Worm (Caenorhabditis elegans) whole organism, L3 larva: Measurements from ENCODE around the gene C02B10.4.

Experiments used
- R02D3.7 ChIP-seq: fragments of 150-350 bp; optimal IDR thresholded peaks from 2 replicates; lab custom pipeline; 2014; ENCODE audit warnings: missing biosample characterization, missing genetic modification characterization
- ceh-82 ChIP-seq: fragments of 150-350 bp; optimal IDR thresholded peaks from 2 replicates; lab custom pipeline; 2014; ENCODE audit warnings: missing biosample characterization, missing genetic modification characterization
- ceh-9 ChIP-seq: sonication (generic microtip); optimal IDR thresholded peaks from 2 replicates; lab custom pipeline; 2018; ENCODE audit warnings: missing biosample characterization, missing genetic modification characterization
- elt-3 ChIP-seq, 3 experiments: fragments of 150-350 bp in 1 of 3; sonication (generic microtip) in 2 of 3; optimal IDR thresholded peaks; 2 replicates in 2 of 3; 4 replicates in 1 of 3; lab custom pipeline; 2014 to 2017; ENCODE audit warnings: missing biosample characterization in 3 of 3, missing genetic modification characterization in 3 of 3
- jun-1 ChIP-seq: fragments of 150-350 bp; optimal IDR thresholded peaks from 2 replicates; lab custom pipeline; 2014; ENCODE audit warnings: missing biosample characterization, missing genetic modification reagents, missing genetic modification characterization
- lsy-12 ChIP-seq: sonication (generic microtip); optimal IDR thresholded peaks from 2 replicates; lab custom pipeline; 2016; ENCODE audit warnings: mild to moderate bottlenecking, missing genetic modification characterization, missing compliant biosample characterization
- mdl-1 ChIP-seq: fragments of 150-350 bp; optimal IDR thresholded peaks from 2 replicates; lab custom pipeline; 2014; ENCODE audit warnings: missing biosample characterization, missing genetic modification characterization
- nhr-11 ChIP-seq: fragments of 150-350 bp; optimal IDR thresholded peaks from 2 replicates; lab custom pipeline; 2014; ENCODE audit warnings: missing biosample characterization, missing genetic modification characterization
- nhr-12 ChIP-seq: fragments of 150-350 bp; optimal IDR thresholded peaks from 2 replicates; lab custom pipeline; 2014; ENCODE audit warnings: missing biosample characterization, missing genetic modification characterization
- nhr-25 ChIP-seq: sonication (generic microtip); optimal IDR thresholded peaks from 2 replicates; lab custom pipeline; 2017; ENCODE audit warnings: missing biosample characterization, missing genetic modification characterization
- unc-39 ChIP-seq: sonication (generic microtip); optimal IDR thresholded peaks from 4 replicates; lab custom pipeline; 2017; ENCODE audit warnings: missing biosample characterization, missing genetic modification characterization
- unc-62 ChIP-seq: fragments of 150-350 bp; sonication (generic microtip); optimal IDR thresholded peaks from 4 replicates; lab custom pipeline; 2014; ENCODE audit warnings: missing biosample characterization, missing genetic modification reagents, missing genetic modification characterization

DNA sequence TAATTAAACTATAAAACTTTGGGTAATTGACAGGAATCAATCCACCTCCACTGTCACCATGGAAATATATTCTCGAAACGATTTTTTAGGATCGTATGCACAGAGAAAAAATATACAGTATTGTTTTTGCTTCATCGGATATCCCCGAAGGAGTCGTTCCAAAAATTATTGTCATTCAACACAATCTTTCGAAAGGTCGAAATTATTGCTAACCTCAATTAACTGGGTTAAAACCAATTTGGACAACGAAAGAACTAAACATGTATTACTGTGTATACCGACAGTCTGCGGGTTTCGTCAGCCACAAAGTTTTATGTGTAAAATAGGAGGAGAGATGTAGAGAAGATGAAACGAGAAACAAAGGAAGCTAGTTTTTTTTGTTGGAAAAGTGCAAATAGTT is 28.1 kb upstream of the C02B10.4 start:
- TF ChIP-seq R02D3.7, result no peak
- TF ChIP-seq nhr-25, result peak; percentile 40
- TF ChIP-seq mdl-1 (tag; lab: Kevin White, UChicago), result no peak
- no peak for TF ChIP-seq nhr-12 (tag; lab: Kevin White, UChicago)
- TF ChIP-seq unc-39, result no peak
- TF ChIP-seq unc-62, result no peak
- TF ChIP-seq elt-3 (tag; optimal IDR thresholded peaks at IDR 0.05; lab: Kevin White, UChicago), result no peak
- no peak for TF ChIP-seq nhr-11 (tag; lab: Kevin White, UChicago)
- TF ChIP-seq lsy-12 (tag; lab: Kevin White, UChicago), result no peak
- TF ChIP-seq ceh-9 (tag; lab: Kevin White, UChicago), result no peak
- TF ChIP-seq jun-1, result no peak
- no peak for TF ChIP-seq ceh-82 (tag; lab: Kevin White, UChicago)
